Fruit fly (Drosophila melanogaster): ENCODE data around the gene Gs1.

DNA sequence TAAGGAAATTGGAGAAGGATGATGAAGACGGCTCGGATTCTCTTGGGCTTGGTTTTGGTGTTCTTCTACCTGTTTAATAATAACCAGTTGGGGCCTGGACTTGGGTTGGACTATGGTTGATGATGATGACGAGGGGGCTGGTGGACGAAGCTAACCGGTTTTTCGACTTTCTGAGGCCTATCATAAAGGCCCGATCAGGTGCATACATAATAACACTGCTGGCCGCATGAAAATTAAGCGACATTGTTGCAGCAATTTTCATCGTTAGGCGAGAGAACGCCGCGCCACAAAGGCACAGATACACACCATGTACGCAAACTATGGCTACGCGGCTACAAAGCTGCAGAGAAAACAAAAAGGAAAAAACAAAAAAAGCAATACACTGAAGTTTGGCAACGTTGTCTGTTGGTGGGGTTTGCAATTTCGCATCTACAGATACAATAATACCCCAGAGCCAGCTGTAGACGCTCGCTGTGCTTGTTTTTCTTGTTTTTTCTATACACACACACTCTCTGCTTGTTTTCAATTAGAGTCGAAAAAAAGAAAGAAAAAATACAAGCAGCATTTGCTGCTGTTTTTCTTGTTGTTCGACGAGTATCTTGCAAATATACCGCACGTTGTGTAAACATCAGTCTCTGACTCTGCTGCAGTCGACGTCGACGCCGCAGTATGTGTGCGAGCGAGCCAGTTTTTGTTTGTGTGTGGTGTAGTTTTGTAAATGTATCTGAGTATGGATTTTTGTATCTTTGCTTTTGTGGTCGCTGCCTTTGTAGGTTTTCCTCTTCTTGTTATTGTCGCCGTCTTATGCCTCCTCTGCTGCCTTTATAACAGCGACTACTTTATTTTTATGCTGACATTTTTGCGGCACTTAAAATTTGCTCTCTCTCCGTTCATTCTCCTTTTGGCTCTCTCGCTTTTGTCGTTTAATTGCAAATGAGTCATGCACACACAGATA, 34.5 kb downstream of the Gs1 start:
- TF ChIP-seq jim (GFP tag; optimal IDR thresholded peaks at IDR 0.05) (peak; percentile 93), Dfd (GFP tag; optimal IDR thresholded peaks at IDR 0.05) (no peak), psq (GFP tag; optimal IDR thresholded peaks at IDR 0.05) (peak; percentile 83), rgr (GFP tag; optimal IDR thresholded peaks at IDR 0.05) (peak; percentile 88), br (GFP tag; optimal IDR thresholded peaks at IDR 0.05) (peak; percentile 90), usp (GFP tag; optimal IDR thresholded peaks at IDR 0.05) (no peak)

Data from whole organism, wandering third instar larva.